Worm (Caenorhabditis elegans) whole organism, L4/young adult: ENCODE data around the gene unc-82.
A peak's percentile ranks its signal among the peaks of the same experiment; 100 is the strongest.
"Not testable (repeated sequence)": the region's sequence is repeated elsewhere in the genome, so short reads cannot be mapped to it uniquely, and the experiment has no call there.

Experiments
- W03F9.2 ChIP-seq: fragments of 150-350 bp; optimal IDR thresholded peaks from 2 replicates; lab custom pipeline; 2014; ENCODE audit warnings: missing biosample characterization, missing genetic modification characterization
- dao-5 ChIP-seq: sonication (generic microtip); optimal IDR thresholded peaks from 2 replicates; lab custom pipeline; 2016; ENCODE audit warnings: missing genotype, missing genetic modification characterization, moderate library complexity, missing compliant biosample characterization
- him-1 ChIP-seq: sonication (generic microtip); optimal IDR thresholded peaks from 2 replicates; lab custom pipeline; 2016; ENCODE audit warnings: missing genotype, missing genetic modification reagents, missing genetic modification characterization, missing compliant biosample characterization

The unc-82 gene

ce11 chrIV:7424198-7424597, at the start of gene unc-82:
Gene unc-82, plus strand, starts transcription at chrIV:7424498.
- TF ChIP-seq W03F9.2 (tag; lab: Kevin White, UChicago) (no peak), him-1 (tag; lab: Kevin White, UChicago) (no peak), dao-5 (tag; lab: Kevin White, UChicago) (no peak)

ce11 chrIV:7374847-7375246, 49.5 kb upstream of the unc-82 start, which contains the start of gene T12B3.3:
Gene T12B3.3, plus strand, starts transcription at chrIV:7375147.
- TF ChIP-seq him-1, W03F9.2, dao-5 (tag; lab: Kevin White, UChicago): not testable (repeated sequence)

ce11 chrIV:7376511-7376910, 47.8 kb upstream of the unc-82 start, which contains the start of gene T12B3.2:
Gene T12B3.2, plus strand, starts transcription at chrIV:7376811.
- no peak for TF ChIP-seq him-1 (tag; lab: Kevin White, UChicago)
- TF ChIP-seq dao-5 (tag; lab: Kevin White, UChicago), result no peak
- TF ChIP-seq W03F9.2 (tag; lab: Kevin White, UChicago), result no peak

- TF ChIP-seq dao-5 (tag; lab: Kevin White, UChicago) (no peak), W03F9.2 (tag; lab: Kevin White, UChicago) (no peak), him-1 (tag; lab: Kevin White, UChicago) (no peak)
These were observed 42.5 kb upstream of the unc-82 start, which contains the start of gene ptp-8 for ce11 chrIV:7381754-7382153. Gene ptp-8, plus strand, starts transcription at chrIV:7382054.

DNA sequence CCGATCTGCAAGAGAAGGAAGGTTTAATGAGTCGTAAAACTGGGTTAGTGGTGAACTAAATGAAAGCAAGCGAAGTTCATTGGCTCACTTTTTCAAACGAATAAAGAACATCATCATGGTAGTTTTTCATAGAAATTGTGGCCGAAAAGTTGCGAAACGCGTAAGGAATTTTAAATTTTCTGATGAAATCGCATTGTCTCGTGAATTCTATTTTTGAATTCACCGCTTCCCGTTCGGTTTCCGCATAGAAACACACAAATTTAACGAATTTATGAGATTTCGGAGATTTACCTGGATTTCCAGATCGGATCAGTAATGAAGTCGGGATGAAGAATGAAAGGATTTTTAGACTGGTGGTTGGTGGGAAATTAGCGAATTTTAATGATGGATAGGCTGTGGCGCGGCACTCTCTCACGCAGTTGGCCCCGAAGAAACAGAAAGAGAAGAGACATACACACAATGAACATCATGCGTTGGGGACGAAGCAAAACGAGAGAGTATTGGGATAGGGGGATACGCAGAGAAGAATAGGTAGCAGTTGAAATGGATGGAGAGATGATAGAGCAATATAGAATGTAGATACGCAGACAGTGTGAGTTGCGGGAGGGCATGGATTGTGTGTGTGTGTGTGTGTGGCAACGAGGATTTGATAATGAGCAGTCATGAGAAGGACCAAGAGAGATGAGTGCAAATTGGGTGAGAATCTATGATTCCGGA, 37.3 kb upstream of the unc-82 start:
- TF ChIP-seq W03F9.2 (tag; lab: Kevin White, UChicago) (no peak), him-1 (tag; lab: Kevin White, UChicago) (peak; percentile 63)

DNA sequence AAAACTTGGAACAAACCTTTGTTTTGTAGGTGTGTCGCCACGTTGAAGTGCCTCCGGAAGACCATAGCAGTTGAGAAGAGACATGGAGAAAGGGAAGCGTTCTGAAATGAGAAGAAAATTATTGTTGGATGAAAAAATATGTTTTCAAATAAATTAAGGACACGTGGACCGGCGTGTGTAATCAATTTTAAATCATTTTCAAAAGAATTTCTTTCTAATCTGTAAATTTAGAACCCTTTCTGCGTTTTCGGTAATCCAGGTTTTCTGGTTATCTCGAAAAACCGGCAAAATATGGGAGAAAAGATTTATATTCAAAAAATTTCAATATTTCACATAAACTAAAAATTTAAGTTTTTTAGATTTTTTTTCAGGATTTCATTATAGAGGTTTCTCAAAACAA, 35.5 kb upstream of the unc-82 start, which contains the start of gene mob-3:
Gene mob-3, minus strand, starts transcription at position 101 of the 400 bp plus-strand sequence.
- TF ChIP-seq W03F9.2 (tag; lab: Kevin White, UChicago) (no peak), dao-5 (tag; lab: Kevin White, UChicago) (no peak), him-1 (tag; lab: Kevin White, UChicago) (no peak)

DNA sequence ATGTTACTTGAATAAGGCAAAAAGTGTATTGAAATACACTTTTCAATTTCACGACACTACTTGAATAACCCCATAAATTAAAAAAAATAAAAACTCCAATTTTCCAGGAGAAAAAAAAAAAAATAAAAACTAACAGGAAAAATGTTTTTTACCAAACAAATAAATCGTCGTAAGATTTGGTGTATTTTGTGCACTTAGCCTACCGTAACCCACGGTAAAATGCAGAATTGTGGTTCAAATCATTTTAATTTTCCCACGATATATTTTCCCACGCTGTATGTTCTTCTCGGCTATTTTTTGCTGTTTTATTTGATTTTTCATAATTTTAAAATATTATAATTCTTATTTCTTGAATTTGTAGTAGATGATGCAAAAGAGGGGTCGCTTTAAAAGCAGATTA, 34.6 kb upstream of the unc-82 start:
- TF ChIP-seq dao-5 (tag; lab: Kevin White, UChicago) (no peak), him-1 (tag; lab: Kevin White, UChicago) (no peak), W03F9.2 (tag; lab: Kevin White, UChicago) (no peak)

DNA sequence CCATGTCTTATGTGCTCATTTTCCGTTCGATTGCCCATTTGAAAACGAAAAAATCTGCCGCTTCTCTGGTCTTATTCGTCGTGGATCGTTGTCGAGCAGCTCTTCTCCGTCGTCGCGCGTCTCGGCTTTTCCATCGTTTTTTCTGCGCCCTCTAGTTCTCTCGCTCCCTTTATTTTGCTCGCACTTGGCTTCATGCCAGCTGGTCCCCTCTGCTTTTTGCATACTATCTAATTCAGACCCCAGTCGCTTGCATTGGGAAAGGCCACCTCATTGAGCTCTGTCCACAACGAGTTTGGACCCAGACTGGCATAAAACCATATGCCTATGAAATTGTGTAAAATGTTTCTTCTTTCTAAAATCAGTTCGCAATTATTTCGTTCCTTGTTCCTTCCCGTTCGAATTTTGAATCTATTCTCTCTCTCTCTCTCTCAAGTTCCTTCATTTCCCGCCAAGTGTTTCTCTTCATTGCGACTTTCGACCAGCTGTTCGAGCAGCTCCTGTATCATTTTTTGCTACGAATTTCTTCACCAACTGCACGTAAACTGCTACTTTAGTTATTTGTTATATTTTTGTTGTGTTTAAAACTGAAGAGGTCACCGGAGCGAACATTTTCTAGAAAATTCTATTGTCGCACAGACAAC, 34.1 kb upstream of the unc-82 start:
- no peak for TF ChIP-seq W03F9.2 (tag; lab: Kevin White, UChicago)
- no peak for TF ChIP-seq him-1 (tag; lab: Kevin White, UChicago)
- no peak for TF ChIP-seq dao-5 (tag; lab: Kevin White, UChicago)

- TF ChIP-seq him-1 (tag; lab: Kevin White, UChicago), result peak; percentile 53
- no peak for TF ChIP-seq W03F9.2 (tag; lab: Kevin White, UChicago)
These were observed 32.6 kb upstream of the unc-82 start for ce11 chrIV:7391534-7392343.

- TF ChIP-seq dao-5 (tag; lab: Kevin White, UChicago) (no peak), him-1 (tag; lab: Kevin White, UChicago) (no peak), W03F9.2 (tag; lab: Kevin White, UChicago) (no peak)
These were observed 30.6 kb upstream of the unc-82 start, which contains the start of gene pitr-1 for ce11 chrIV:7393700-7394099. Gene pitr-1, plus strand, starts transcription at chrIV:7394085.

- TF ChIP-seq W03F9.2 (tag; lab: Kevin White, UChicago), result no peak
- TF ChIP-seq him-1 (tag; lab: Kevin White, UChicago), result no peak
These were observed 26.8 kb upstream of the unc-82 start for ce11 chrIV:7397507-7397906.

DNA sequence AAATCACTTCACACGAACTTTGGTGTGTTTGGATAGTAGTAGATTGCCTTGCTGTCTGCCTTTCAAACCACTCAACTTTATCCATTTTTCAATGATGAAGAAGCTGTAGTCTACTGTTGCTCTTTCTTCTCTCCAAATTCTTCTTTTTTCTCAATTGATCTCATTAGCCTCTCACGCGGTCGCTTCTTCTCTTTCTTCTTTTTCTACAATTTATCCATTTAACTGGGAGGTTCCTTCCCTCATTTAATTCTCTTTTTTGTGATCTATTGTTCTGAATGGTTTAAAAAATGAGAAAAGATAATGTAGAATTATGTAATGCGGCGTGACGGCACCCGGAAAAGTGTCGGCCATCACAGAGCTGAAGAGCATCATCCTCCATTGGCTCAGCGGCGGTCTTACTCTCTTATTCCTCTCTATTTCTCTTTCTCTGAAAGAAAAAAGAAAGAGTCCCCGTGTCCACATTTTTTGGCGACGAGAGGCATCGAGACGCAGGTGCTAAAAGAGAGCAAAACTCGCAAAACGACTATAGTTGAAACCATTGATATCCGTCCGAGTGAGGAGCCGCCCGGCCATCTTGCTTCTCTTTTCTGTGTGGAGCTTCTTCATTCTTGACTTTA, 23.7 kb upstream of the unc-82 start:
- TF ChIP-seq W03F9.2 (tag; lab: Kevin White, UChicago) (no peak), dao-5 (tag; lab: Kevin White, UChicago) (no peak), him-1 (tag; lab: Kevin White, UChicago) (peak; percentile 53)
